Fruit fly (Drosophila melanogaster) whole organism, pupa: ENCODE results near the gene dally.
A peak's percentile ranks its signal among the peaks of the same experiment; 100 is the strongest.

Experiments
- CG10348 ChIP-seq: fragments of 200-800 bp; sonication (Bioruptor generic); IDR thresholded peaks from 2 replicates; pipeline ENCODE4 v1.3.6; 2022; ENCODE audit warnings: missing biosample characterization, missing genetic modification characterization
- CG12605 ChIP-seq: fragments of 200-800 bp; sonication (Bioruptor generic); IDR thresholded peaks from 2 replicates; pipeline ENCODE4 v1.3.6; 2022; ENCODE audit warnings: missing biosample characterization, missing genetic modification characterization
- CG13204 ChIP-seq: fragments of 200-800 bp; sonication (Bioruptor generic); optimal IDR thresholded peaks from 2 replicates; lab custom pipeline; 2018; ENCODE audit warnings: missing biosample characterization, mild to moderate bottlenecking, missing genetic modification characterization, moderate library complexity
- CG14655 ChIP-seq: fragments of 200-800 bp; sonication (Bioruptor generic); optimal IDR thresholded peaks from 3 replicates; lab custom pipeline; 2017; ENCODE audit warnings: mild to moderate bottlenecking, missing biosample characterization, missing genetic modification reagents, missing genetic modification characterization
- CG15710 ChIP-seq: fragments of 200-800 bp; sonication (Bioruptor generic); optimal IDR thresholded peaks from 2 replicates; lab custom pipeline; 2018; ENCODE audit warnings: missing biosample characterization, mild to moderate bottlenecking, missing genetic modification characterization, moderate library complexity
- CG17806 ChIP-seq: fragments of 200-800 bp; sonication (Bioruptor generic); optimal IDR thresholded peaks from 2 replicates; lab custom pipeline; 2018; ENCODE audit warnings: missing biosample characterization, mild to moderate bottlenecking, missing genetic modification characterization, moderate library complexity
- CG32121 ChIP-seq: fragments of 200-800 bp; sonication (Bioruptor generic); IDR thresholded peaks from 2 replicates; pipeline ENCODE4 v1.3.6; 2022; ENCODE audit warnings: missing biosample characterization, missing genetic modification characterization
- CG34367 ChIP-seq: fragments of 200-800 bp; sonication (Bioruptor generic); optimal IDR thresholded peaks from 2 replicates; lab custom pipeline; 2018; ENCODE audit warnings: missing biosample characterization, mild to moderate bottlenecking, missing genetic modification characterization
- CG4496 ChIP-seq: fragments of 200-800 bp; sonication (Bioruptor generic); IDR thresholded peaks from 3 replicates; pipeline ENCODE4 v1.3.6; 2022; ENCODE audit warnings: missing biosample characterization, missing genetic modification characterization
- CG8159 ChIP-seq: fragments of 200-800 bp; sonication (Bioruptor generic); optimal IDR thresholded peaks from 3 replicates; lab custom pipeline; 2018; ENCODE audit warnings: missing biosample characterization, mild to moderate bottlenecking, missing genetic modification characterization, moderate library complexity
- CG8301 ChIP-seq: fragments of 200-800 bp; sonication (Bioruptor generic); optimal IDR thresholded peaks from 2 replicates; lab custom pipeline; 2018; ENCODE audit warnings: missing biosample characterization, mild to moderate bottlenecking, missing genetic modification characterization
- CG9948 ChIP-seq: fragments of 200-800 bp; sonication (Bioruptor generic); optimal IDR thresholded peaks from 2 replicates; lab custom pipeline; 2018; ENCODE audit warnings: missing biosample characterization, mild to moderate bottlenecking, missing genetic modification characterization, moderate library complexity
- D1 ChIP-seq: fragments of 200-800 bp; sonication (Bioruptor generic); optimal IDR thresholded peaks from 2 replicates; lab custom pipeline; 2018; ENCODE audit warnings: missing biosample characterization, mild to moderate bottlenecking, missing genetic modification characterization, moderate library complexity
- EcR ChIP-seq: fragments of 200-800 bp; sonication (Bioruptor generic); optimal IDR thresholded peaks from 3 replicates; lab custom pipeline; 2019; ENCODE audit warnings: missing biosample characterization, missing genetic modification characterization, mild to moderate bottlenecking, moderate library complexity, missing genetic modification reagents
- Ets98B ChIP-seq: fragments of 200-800 bp; sonication (Bioruptor generic); IDR thresholded peaks from 2 replicates; pipeline ENCODE4 v1.3.6; 2022; ENCODE audit warnings: missing biosample characterization, missing genetic modification characterization
- Pif1A ChIP-seq: fragments of 200-800 bp; sonication (Bioruptor generic); optimal IDR thresholded peaks from 3 replicates; lab custom pipeline; 2016; ENCODE audit warnings: missing biosample characterization, missing genetic modification characterization
- Pif1B ChIP-seq: fragments of 200-800 bp; sonication (Bioruptor generic); optimal IDR thresholded peaks from 3 replicates; lab custom pipeline; 2016; ENCODE audit warnings: missing biosample characterization, missing genetic modification characterization
- Snoo ChIP-seq: fragments of 200-800 bp; sonication (Bioruptor generic); optimal IDR thresholded peaks from 3 replicates; lab custom pipeline; 2017; ENCODE audit warnings: missing biosample characterization, mild to moderate bottlenecking, missing genetic modification characterization, inconsistent platforms
- fd96Ca ChIP-seq: fragments of 200-800 bp; sonication (Bioruptor generic); IDR thresholded peaks from 3 replicates; pipeline ENCODE4 v1.3.6; 2022; ENCODE audit warnings: missing biosample characterization, missing genetic modification characterization
- gl ChIP-seq: fragments of 200-800 bp; sonication (Bioruptor generic); optimal IDR thresholded peaks from 2 replicates; lab custom pipeline; 2018; ENCODE audit warnings: missing biosample characterization, mild to moderate bottlenecking, missing genetic modification characterization
- rn ChIP-seq: fragments of 200-800 bp; sonication (Bioruptor generic); IDR thresholded peaks from 2 replicates; pipeline ENCODE4 v1.3.6; 2022; ENCODE audit warnings: missing biosample characterization, missing genetic modification characterization

dally gene

DNA sequence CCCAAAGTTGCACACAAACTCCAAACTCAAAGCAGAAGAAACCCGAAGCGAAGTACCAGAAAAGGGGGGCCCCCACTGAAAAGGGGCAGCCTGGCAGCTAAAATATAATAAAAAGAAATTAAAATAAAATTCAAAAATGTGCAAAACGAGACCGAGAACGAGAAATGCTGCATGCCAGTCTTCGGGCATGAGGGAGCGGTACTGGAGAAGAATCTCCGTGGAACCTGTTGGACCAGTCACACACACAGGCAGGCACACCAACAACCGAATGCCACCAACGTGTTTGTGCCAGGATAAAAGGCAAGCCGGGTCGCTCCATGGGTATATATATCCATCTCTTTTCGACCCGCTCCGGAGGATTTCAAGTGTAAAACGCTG is 2.3 kb upstream of the dally start:
- peak; percentile 37 for TF ChIP-seq CG13204 (GFP tag; lab: Kevin White, UChicago)
- TF ChIP-seq rn (GFP tag; lab: Robert Waterston, UW), result no peak
- TF ChIP-seq CG17806 (tag; lab: Kevin White, UChicago), result no peak
- TF ChIP-seq CG12605, result no peak
- no peak for TF ChIP-seq Ets98B (GFP tag; lab: Robert Waterston, UW)
- no peak for TF ChIP-seq D1
- TF ChIP-seq Pif1A (GFP tag; lab: Kevin White, UChicago), result peak; percentile 6
- TF ChIP-seq fd96Ca, result no peak
- no peak for TF ChIP-seq CG32121
- TF ChIP-seq Pif1B (GFP tag; lab: Kevin White, UChicago), result peak; percentile 32
- peak; percentile 9 for TF ChIP-seq CG14655 (GFP tag; lab: Kevin White, UChicago)
- peak; percentile 28 for TF ChIP-seq EcR (GFP tag; lab: Kevin White, UChicago)
- peak; percentile 31 for TF ChIP-seq CG15710 (tag; lab: Kevin White, UChicago)
- TF ChIP-seq CG10348, result no peak
- TF ChIP-seq gl (tag; lab: Kevin White, UChicago), result peak; percentile 47
- peak; percentile 8 for TF ChIP-seq CG8159 (tag; lab: Kevin White, UChicago)
- TF ChIP-seq CG9948 (tag; lab: Kevin White, UChicago), result peak; percentile 28
- TF ChIP-seq CG4496 (GFP tag; lab: Robert Waterston, UW), result peak; percentile 58; the same call in 2 of the 3 replicates
- TF ChIP-seq CG8301, result no peak
- TF ChIP-seq CG34367 (tag; lab: Kevin White, UChicago), result peak; percentile 11
- no peak for TF ChIP-seq Snoo (tag; lab: Kevin White, UChicago)

DNA sequence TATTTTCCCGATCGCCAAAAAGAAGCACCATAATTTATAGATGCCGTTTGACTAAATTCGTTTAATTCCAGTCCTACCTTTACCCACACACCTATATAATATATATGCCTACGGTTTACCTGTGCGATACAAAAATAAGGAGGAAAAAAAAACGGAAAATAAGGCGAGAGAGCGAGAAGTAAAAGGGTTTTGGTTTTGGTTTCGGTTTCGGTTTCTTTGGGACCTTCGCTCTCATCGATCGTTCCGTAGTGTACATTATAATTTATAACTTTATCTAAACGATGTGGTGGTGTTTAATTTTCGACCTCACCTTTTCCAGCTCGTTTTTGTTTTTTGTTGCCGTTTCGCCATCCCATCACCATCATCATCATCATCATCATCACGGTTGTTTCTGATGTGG is 1.7 kb upstream of the dally start:
- TF ChIP-seq CG4496 (GFP tag; lab: Robert Waterston, UW), result no peak
- no peak for TF ChIP-seq CG10348
- TF ChIP-seq CG15710 (tag; lab: Kevin White, UChicago), result no peak
- TF ChIP-seq D1, result no peak
- no peak for TF ChIP-seq CG34367 (tag; lab: Kevin White, UChicago)
- no peak for TF ChIP-seq rn (GFP tag; lab: Robert Waterston, UW)
- TF ChIP-seq Pif1A (GFP tag; lab: Kevin White, UChicago), result no peak
- no peak for TF ChIP-seq EcR (GFP tag; lab: Kevin White, UChicago)
- no peak for TF ChIP-seq CG32121
- no peak for TF ChIP-seq CG13204 (GFP tag; lab: Kevin White, UChicago)
- no peak for TF ChIP-seq CG9948 (tag; lab: Kevin White, UChicago)
- TF ChIP-seq CG8159 (tag; lab: Kevin White, UChicago), result no peak
- TF ChIP-seq gl (tag; lab: Kevin White, UChicago), result no peak
- no peak for TF ChIP-seq fd96Ca
- no peak for TF ChIP-seq CG14655 (GFP tag; lab: Kevin White, UChicago)

DNA sequence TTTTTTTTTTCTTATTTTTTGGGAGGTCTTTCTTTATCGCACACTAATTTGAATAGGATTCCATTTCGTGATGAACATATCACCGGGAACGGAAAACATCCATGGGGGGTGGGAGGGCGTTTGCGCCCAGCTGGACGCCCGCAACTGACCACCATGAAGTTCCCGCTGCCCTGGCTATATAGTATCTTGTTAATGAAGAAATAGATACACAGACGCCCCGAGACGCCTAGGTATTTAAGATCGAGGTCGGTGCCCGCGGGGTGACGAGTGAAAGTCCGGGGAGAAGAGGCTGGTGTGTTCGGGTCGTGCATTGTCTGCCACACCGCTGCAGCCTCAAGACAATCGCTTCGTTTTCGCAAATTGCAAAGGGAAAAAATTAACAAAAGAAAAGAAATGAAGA is 1.3 kb upstream of the dally start:
- TF ChIP-seq Ets98B (GFP tag; lab: Robert Waterston, UW), result no peak
- TF ChIP-seq CG13204 (GFP tag; lab: Kevin White, UChicago), result no peak
- no peak for TF ChIP-seq gl (tag; lab: Kevin White, UChicago)
- TF ChIP-seq CG15710 (tag; lab: Kevin White, UChicago), result no peak
- no peak for TF ChIP-seq CG12605

DNA sequence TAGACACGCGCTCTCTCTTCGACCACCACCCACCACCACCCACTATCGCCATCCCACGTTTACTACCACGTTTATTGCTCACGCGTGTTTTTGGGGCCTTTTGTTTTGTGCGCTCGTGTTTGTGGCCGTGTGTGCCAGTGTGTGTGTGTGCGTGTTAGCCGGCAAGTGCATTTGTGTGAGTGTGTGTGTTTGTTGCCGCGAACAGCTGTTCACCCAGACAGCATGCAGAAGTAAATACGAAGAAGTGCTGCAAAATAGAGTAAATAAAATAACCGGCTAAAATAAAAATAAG is 509 bp downstream of the dally start:
- TF ChIP-seq Pif1A (GFP tag; lab: Kevin White, UChicago) (no peak), CG15710 (tag; lab: Kevin White, UChicago) (no peak), EcR (GFP tag; lab: Kevin White, UChicago) (no peak), CG14655 (GFP tag; lab: Kevin White, UChicago) (no peak), CG4496 (GFP tag; lab: Robert Waterston, UW) (no peak), CG8301 (no peak), fd96Ca (no peak), CG32121 (no peak), CG34367 (tag; lab: Kevin White, UChicago) (no peak), CG9948 (tag; lab: Kevin White, UChicago) (no peak), CG12605 (no peak), CG10348 (no peak), gl (tag; lab: Kevin White, UChicago) (no peak)

DNA sequence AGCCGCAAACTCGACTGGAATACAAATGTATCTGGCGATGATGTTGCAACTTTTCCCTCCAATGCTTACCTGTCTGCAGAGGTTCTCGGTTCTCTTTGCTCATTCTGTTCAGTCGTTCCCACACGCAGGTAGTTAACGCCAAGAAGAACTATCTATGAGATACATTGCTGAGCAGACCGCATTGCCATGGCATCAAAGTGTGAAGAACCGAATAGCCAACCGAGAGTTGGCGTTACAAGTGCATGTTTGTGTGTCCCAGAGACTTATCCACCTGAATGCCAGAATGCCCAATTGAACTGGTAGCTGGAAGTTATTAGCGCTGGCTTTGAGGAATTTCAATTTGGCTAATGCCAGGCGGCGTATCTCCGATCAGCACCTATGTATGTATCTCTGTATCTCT is 2.3 kb downstream of the dally start:
- no peak for TF ChIP-seq CG4496 (GFP tag; lab: Robert Waterston, UW)
- TF ChIP-seq D1, result no peak
- TF ChIP-seq fd96Ca, result no peak
- TF ChIP-seq rn (GFP tag; lab: Robert Waterston, UW), result no peak
- no peak for TF ChIP-seq CG14655 (GFP tag; lab: Kevin White, UChicago)
- TF ChIP-seq CG10348, result no peak
- TF ChIP-seq Snoo (tag; lab: Kevin White, UChicago), result no peak
- no peak for TF ChIP-seq CG17806 (tag; lab: Kevin White, UChicago)
- TF ChIP-seq CG13204 (GFP tag; lab: Kevin White, UChicago), result no peak
- no peak for TF ChIP-seq CG8159 (tag; lab: Kevin White, UChicago)
- TF ChIP-seq CG12605, result no peak
- TF ChIP-seq Pif1A (GFP tag; lab: Kevin White, UChicago), result no peak
- TF ChIP-seq CG15710 (tag; lab: Kevin White, UChicago), result no peak
- no peak for TF ChIP-seq CG32121
- TF ChIP-seq CG9948 (tag; lab: Kevin White, UChicago), result no peak

DNA sequence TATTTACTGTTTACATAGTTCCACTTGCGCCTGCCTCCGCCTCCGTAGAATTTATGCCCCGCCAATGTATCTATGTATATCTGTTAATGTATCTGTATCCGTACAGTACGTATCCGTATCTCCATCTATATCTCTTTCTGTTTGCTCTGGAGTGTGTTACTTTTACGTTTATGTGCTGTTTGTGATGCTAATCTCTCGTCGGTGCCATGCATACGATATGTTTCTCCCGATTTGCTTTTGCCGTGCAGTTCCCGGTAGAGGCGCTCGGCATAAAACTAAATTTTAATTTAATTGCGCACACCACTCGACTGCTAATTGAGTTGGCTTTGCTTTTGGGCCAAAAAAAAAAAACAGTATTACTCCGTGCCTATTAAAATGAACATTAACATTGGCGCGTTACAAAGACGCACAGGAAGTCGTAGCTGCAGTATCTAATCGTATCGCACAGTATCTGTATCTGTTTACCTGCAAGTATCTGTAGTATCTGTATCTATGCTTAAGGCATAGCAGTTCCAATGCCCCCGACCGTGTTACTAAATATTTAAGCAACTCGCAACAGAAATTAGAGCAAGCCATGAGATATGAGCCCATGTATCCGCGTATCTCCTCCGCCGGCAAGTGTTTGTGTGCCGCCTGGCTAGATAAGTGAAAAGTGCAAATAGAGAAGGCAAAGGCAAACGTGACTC is 2.9 kb downstream of the dally start:
- TF ChIP-seq Pif1A (GFP tag; lab: Kevin White, UChicago) (no peak), CG8159 (tag; lab: Kevin White, UChicago) (no peak), CG9948 (tag; lab: Kevin White, UChicago) (no peak), CG10348 (no peak), Snoo (tag; lab: Kevin White, UChicago) (no peak), CG15710 (tag; lab: Kevin White, UChicago) (no peak), CG8301 (no peak), CG14655 (GFP tag; lab: Kevin White, UChicago) (no peak)
